Worm (Caenorhabditis elegans) whole organism, L1 larva: ENCODE results near the gene urb-1.

Source experiments
- alr-1 ChIP-seq: fragments of 200-800 bp; sonication (Bioruptor generic); optimal IDR thresholded peaks from 2 replicates; lab custom pipeline; 2018; ENCODE audit warnings: borderline replicate concordance, mild to moderate bottlenecking, missing genetic modification characterization, missing compliant biosample characterization
- ceh-8 ChIP-seq: fragments of 200-800 bp; sonication (Bioruptor generic); optimal IDR thresholded peaks from 2 replicates; lab custom pipeline; 2018; ENCODE audit warnings: mild to moderate bottlenecking, missing genetic modification characterization, moderate library complexity, missing compliant biosample characterization
- grh-1 ChIP-seq: fragments of 200-800 bp; sonication (Bioruptor generic); IDR thresholded peaks from 2 replicates; pipeline ENCODE4 v1.3.6; 2022; ENCODE audit warnings: missing genetic modification reagents, missing genetic modification characterization, missing compliant biosample characterization
- hlh-4 ChIP-seq: sonication (generic microtip); optimal IDR thresholded peaks from 2 replicates; lab custom pipeline; 2016; ENCODE audit warnings: mild to moderate bottlenecking, missing genetic modification characterization, missing compliant biosample characterization
- lin-13 ChIP-seq: fragments of 150-350 bp; optimal IDR thresholded peaks from 2 replicates; lab custom pipeline; 2014; ENCODE audit warnings: missing biosample characterization, missing genetic modification reagents, missing genetic modification characterization
- lin-14 ChIP-seq: fragments of 200-800 bp; sonication (Bioruptor generic); optimal IDR thresholded peaks from 2 replicates; lab custom pipeline; 2018; ENCODE audit warnings: mild to moderate bottlenecking, missing genetic modification characterization, moderate library complexity, missing compliant biosample characterization
- lsy-2 ChIP-seq, 2 experiments: fragments of 150-350 bp; optimal IDR thresholded peaks; 2 replicates each; lab custom pipeline; 2014; ENCODE audit warnings: missing biosample characterization in 2 of 2, missing genetic modification characterization in 2 of 2
- mab-9 ChIP-seq: fragments of 200-800 bp; sonication (Bioruptor generic); IDR thresholded peaks from 2 replicates; pipeline ENCODE4 v1.3.6; 2022; ENCODE audit warnings: missing genetic modification reagents, missing genetic modification characterization, missing compliant biosample characterization
- mdl-1 ChIP-seq, 2 experiments: fragments of 150-350 bp; optimal IDR thresholded peaks; 2 replicates each; lab custom pipeline; 2014 to 2017; ENCODE audit warnings: missing biosample characterization in 2 of 2, missing genetic modification characterization in 2 of 2, inconsistent platforms in 1 of 2
- zag-1 ChIP-seq: fragments of 150-350 bp; optimal IDR thresholded peaks from 2 replicates; lab custom pipeline; 2014; ENCODE audit warnings: missing biosample characterization, missing genetic modification characterization

ce11 chrV:6429870-6430339, 6.0 kb upstream of the urb-1 start, which contains the start of gene alh-4:
- TF ChIP-seq alr-1: no peak
- no peak for TF ChIP-seq ceh-8 (GFP tag; lab: Kevin White, UChicago)
- TF ChIP-seq lin-13: no peak
- TF ChIP-seq mdl-1 (tag; optimal IDR thresholded peaks at IDR 0.05; lab: Kevin White, UChicago): peak in 1 of 2 experiments; percentile 40
- no peak for TF ChIP-seq zag-1 (tag; lab: Kevin White, UChicago)
- peak; percentile 45 for TF ChIP-seq lin-14
- peak in 1 of 2 experiments; percentile 28 for TF ChIP-seq lsy-2 (tag; optimal IDR thresholded peaks at IDR 0.05; lab: Kevin White, UChicago)
- no peak for TF ChIP-seq mab-9 (GFP tag; lab: Robert Waterston, UW)
- no peak; the same call in 1 of the 2 replicates for TF ChIP-seq grh-1
- TF ChIP-seq hlh-4: no peak
